Fruit fly (Drosophila melanogaster) whole organism, adult: ENCODE measurements around the gene sina.

Source experiments
- CG12768 ChIP-seq: fragments of 200-800 bp; sonication (Bioruptor generic); optimal IDR thresholded peaks from 2 replicates; lab custom pipeline; 2017; ENCODE audit warnings: missing biosample characterization, missing genetic modification characterization, mild to moderate bottlenecking, moderate library complexity, missing genetic modification reagents
- Clk ChIP-seq: fragments of 200-800 bp; sonication (Bioruptor generic); optimal IDR thresholded peaks from 2 replicates; lab custom pipeline; 2017; ENCODE audit warnings: missing biosample characterization, missing genetic modification characterization
- Hr96 ChIP-seq: fragments of 200-800 bp; sonication (Bioruptor generic); optimal IDR thresholded peaks from 2 replicates; lab custom pipeline; 2016; ENCODE audit warnings: missing biosample characterization, missing genetic modification characterization
- Mnt ChIP-seq: fragments of 200-800 bp; sonication (Bioruptor generic); optimal IDR thresholded peaks from 2 replicates; lab custom pipeline; 2016; ENCODE audit warnings: missing biosample characterization, mild to moderate bottlenecking, missing genetic modification characterization
- cic ChIP-seq: fragments of 200-800 bp; sonication (Bioruptor generic); optimal IDR thresholded peaks from 2 replicates; lab custom pipeline; 2017; ENCODE audit warnings: missing biosample characterization, mild to moderate bottlenecking, missing genetic modification characterization, moderate library complexity
- ovo ChIP-seq: fragments of 200-800 bp; sonication (Bioruptor generic); optimal IDR thresholded peaks from 2 replicates; lab custom pipeline; 2016; ENCODE audit warnings: missing biosample characterization, missing genetic modification characterization
- pad ChIP-seq: fragments of 200-800 bp; sonication (Bioruptor generic); optimal IDR thresholded peaks from 3 replicates; lab custom pipeline; 2017; ENCODE audit warnings: missing biosample characterization, missing genetic modification characterization, mild to moderate bottlenecking, moderate library complexity, missing genetic modification reagents
- toe ChIP-seq: fragments of 200-800 bp; sonication (Bioruptor generic); optimal IDR thresholded peaks from 2 replicates; lab custom pipeline; 2016; ENCODE audit warnings: missing biosample characterization, missing genetic modification characterization

- TF ChIP-seq Hr96 (GFP tag; lab: Kevin White, UChicago) (no peak), cic (GFP tag; lab: Kevin White, UChicago) (peak; percentile 65), Mnt (no peak), toe (GFP tag; lab: Kevin White, UChicago) (no peak), pad (GFP tag; lab: Kevin White, UChicago) (no peak), CG12768 (peak; percentile 35), Clk (GFP tag; lab: Kevin White, UChicago) (no peak), ovo (GFP tag; lab: Kevin White, UChicago) (no peak)
These were observed 32.8 kb downstream of the sina start for dm6 chr3L:16886179-16886930.
